Fruit fly (Drosophila melanogaster) whole organism, embryonic: ENCODE data around the gene CG14631.
A peak's percentile ranks its signal among the peaks of the same experiment; 100 is the strongest.

Experiments used
- ATbp ChIP-seq: fragments of 200-800 bp; sonication (Bioruptor generic); optimal IDR thresholded peaks from 2 replicates; lab custom pipeline; 2017; ENCODE audit warnings: missing biosample characterization, mild to moderate bottlenecking, missing genetic modification characterization, missing genetic modification reagents
- Adf1 ChIP-seq: fragments of 200-800 bp; sonication (Bioruptor generic); IDR thresholded peaks from 2 replicates; pipeline ENCODE4 v1.3.6; 2022; ENCODE audit warnings: missing biosample characterization, missing genetic modification characterization
- Antp ChIP-seq: fragments of 200-800 bp; sonication (Bioruptor generic); optimal IDR thresholded peaks from 3 replicates; lab custom pipeline; 2016; ENCODE audit warnings: missing biosample characterization, missing genetic modification characterization
- Bgb ChIP-seq: fragments of 200-800 bp; sonication (Bioruptor generic); IDR thresholded peaks from 2 replicates; pipeline ENCODE4 v1.3.6; 2022; ENCODE audit warnings: missing biosample characterization, missing genetic modification characterization; ENCODE audit not compliant: partially characterized antibody
- CG10543 ChIP-seq: fragments of 200-800 bp; sonication (Bioruptor generic); optimal IDR thresholded peaks from 3 replicates; lab custom pipeline; 2017; ENCODE audit warnings: missing biosample characterization, mild to moderate bottlenecking, missing genetic modification characterization, moderate library complexity
- CG11093 ChIP-seq: fragments of 200-800 bp; sonication (Bioruptor generic); IDR thresholded peaks from 3 replicates; pipeline ENCODE4 v1.3.6; 2022; ENCODE audit warnings: missing biosample characterization, missing genetic modification characterization
- CG11398 ChIP-seq: fragments of 200-800 bp; sonication (Bioruptor generic); optimal IDR thresholded peaks from 2 replicates; lab custom pipeline; 2016; ENCODE audit warnings: missing biosample characterization, missing genetic modification characterization
- CG13296 ChIP-seq: fragments of 200-800 bp; sonication (Bioruptor generic); optimal IDR thresholded peaks from 3 replicates; lab custom pipeline; 2018; ENCODE audit warnings: missing biosample characterization, mild to moderate bottlenecking, missing genetic modification characterization
- CG15514 ChIP-seq: fragments of 200-800 bp; sonication (Bioruptor generic); optimal IDR thresholded peaks from 3 replicates; lab custom pipeline; 2017; ENCODE audit warnings: missing biosample characterization, missing genetic modification characterization, mild to moderate bottlenecking, moderate library complexity, missing genetic modification reagents
- CG30020 ChIP-seq: fragments of 200-800 bp; optimal IDR thresholded peaks from 2 replicates; lab custom pipeline; 2019; ENCODE audit warnings: missing biosample characterization, mild to moderate bottlenecking, missing genetic modification characterization, moderate library complexity
- CG32532 ChIP-seq: fragments of 200-800 bp; sonication (Bioruptor generic); IDR thresholded peaks from 2 replicates; pipeline ENCODE4 v1.3.6; 2022; ENCODE audit warnings: missing biosample characterization, missing genetic modification characterization
- CG34376 ChIP-seq: fragments of 200-800 bp; sonication (Bioruptor generic); optimal IDR thresholded peaks from 2 replicates; lab custom pipeline; 2018; ENCODE audit warnings: missing biosample characterization, mild to moderate bottlenecking, missing genetic modification characterization
- CG3847 ChIP-seq: fragments of 200-800 bp; sonication (Bioruptor generic); IDR thresholded peaks from 2 replicates; pipeline ENCODE4 v1.3.6; 2022; ENCODE audit warnings: missing biosample characterization, missing genetic modification characterization
- CG4707 ChIP-seq: fragments of 200-800 bp; sonication (Bioruptor generic); optimal IDR thresholded peaks from 2 replicates; lab custom pipeline; 2018; ENCODE audit warnings: missing biosample characterization, mild to moderate bottlenecking, missing genetic modification characterization, moderate library complexity
- CG5180 ChIP-seq: fragments of 200-800 bp; sonication (Bioruptor generic); optimal IDR thresholded peaks from 3 replicates; lab custom pipeline; 2017; ENCODE audit warnings: missing biosample characterization, missing genetic modification characterization, mild to moderate bottlenecking, moderate library complexity, missing genetic modification reagents
- CG6813 ChIP-seq: fragments of 200-800 bp; sonication (Bioruptor generic); optimal IDR thresholded peaks from 2 replicates; lab custom pipeline; 2017; ENCODE audit warnings: missing biosample characterization, missing genetic modification characterization, mild to moderate bottlenecking, moderate library complexity, missing genetic modification reagents
- CG7987 ChIP-seq: fragments of 200-800 bp; sonication (Bioruptor generic); optimal IDR thresholded peaks from 2 replicates; lab custom pipeline; 2018; ENCODE audit warnings: missing biosample characterization, mild to moderate bottlenecking, missing genetic modification characterization, moderate library complexity
- CG8290 ChIP-seq, 3 experiments: fragments of 200-800 bp; sonication (Bioruptor generic); optimal IDR thresholded peaks; 2 replicates each; lab custom pipeline; 2016 to 2019; ENCODE audit warnings: missing biosample characterization in 3 of 3, missing genetic modification characterization in 3 of 3, mild to moderate bottlenecking in 2 of 3, moderate library complexity in 1 of 3
- CG8388 ChIP-seq: fragments of 200-800 bp; sonication (Bioruptor generic); optimal IDR thresholded peaks from 2 replicates; lab custom pipeline; 2019; ENCODE audit warnings: missing biosample characterization, mild to moderate bottlenecking, missing genetic modification characterization, moderate library complexity
- CG8478 ChIP-seq: fragments of >200 bp; optimal IDR thresholded peaks from 2 replicates; lab custom pipeline; 2018
- D ChIP-seq, 2 experiments: fragments of 200-800 bp in 1 of 2; fragments of >200 bp in 1 of 2; sonication (Bioruptor generic) in 1 of 2; optimal IDR thresholded peaks; 2 replicates in 1 of 2; 3 replicates in 1 of 2; lab custom pipeline; 2017; ENCODE audit warnings: mild to moderate bottlenecking in 1 of 2, missing biosample characterization in 1 of 2, missing genetic modification characterization in 1 of 2, missing genetic modification reagents in 1 of 2
- Deaf1 ChIP-seq: fragments of 200-800 bp; optimal IDR thresholded peaks from 3 replicates; lab custom pipeline; 2019; ENCODE audit warnings: missing biosample characterization, mild to moderate bottlenecking, missing genetic modification characterization, moderate library complexity
- Dll ChIP-seq: fragments of 200-800 bp; sonication (Bioruptor generic); IDR thresholded peaks from 4 replicates; pipeline ENCODE4 v1.3.6; 2022; ENCODE audit warnings: missing biosample characterization, missing genetic modification characterization; ENCODE audit not compliant: partially characterized antibody
- Elba2 ChIP-seq: fragments of 200-800 bp; sonication (Bioruptor generic); optimal IDR thresholded peaks from 3 replicates; lab custom pipeline; 2016; ENCODE audit warnings: missing biosample characterization, missing genetic modification characterization
- GATAe ChIP-seq: fragments of 200-800 bp; sonication (Bioruptor generic); conservative IDR thresholded peaks from 2 replicates; pipeline ENCODE4 v1.3.6; 2022; ENCODE audit warnings: missing biosample characterization, missing genetic modification characterization
- HLHmδ ChIP-seq: fragments of 200-800 bp; sonication (Bioruptor generic); optimal IDR thresholded peaks from 2 replicates; lab custom pipeline; 2018; ENCODE audit warnings: missing biosample characterization, mild to moderate bottlenecking, missing genetic modification characterization, moderate library complexity
- Hr78 ChIP-seq, 2 experiments: fragments of 200-800 bp in 1 of 2; fragments of >200 bp in 1 of 2; sonication (Bioruptor generic) in 1 of 2; optimal IDR thresholded peaks; 2 replicates each; lab custom pipeline; 2017 to 2019; ENCODE audit warnings: missing biosample characterization in 2 of 2, missing genetic modification characterization in 2 of 2, mild to moderate bottlenecking in 1 of 2, moderate library complexity in 1 of 2
- Jarid2 ChIP-seq: fragments of 200-800 bp; sonication (Bioruptor generic); optimal IDR thresholded peaks from 3 replicates; lab custom pipeline; 2017; ENCODE audit warnings: mild to moderate bottlenecking, missing biosample characterization, missing genetic modification reagents, missing genetic modification characterization
- Lim3 ChIP-seq: fragments of 200-800 bp; sonication (Bioruptor generic); IDR thresholded peaks from 2 replicates; pipeline ENCODE4 v1.3.6; 2022; ENCODE audit warnings: missing biosample characterization, missing genetic modification characterization
- Med ChIP-seq: fragments of 200-800 bp; sonication (Bioruptor generic); peaks from one replicate; lab custom pipeline; 2016; ENCODE audit warnings: missing biosample characterization, missing genetic modification characterization, mild to moderate bottlenecking, inconsistent platforms, moderate library complexity
- Nf-YB ChIP-seq: fragments of 200-800 bp; sonication (Bioruptor generic); optimal IDR thresholded peaks from 3 replicates; lab custom pipeline; 2019; ENCODE audit warnings: missing biosample characterization, mild to moderate bottlenecking, missing genetic modification characterization, moderate library complexity
- Pdp1 ChIP-seq, 2 experiments: fragments of 200-800 bp; sonication (Bioruptor generic); optimal IDR thresholded peaks; 3 replicates each; lab custom pipeline; 2016; ENCODE audit warnings: missing biosample characterization in 2 of 2, missing genetic modification characterization in 2 of 2, mild to moderate bottlenecking in 1 of 2, moderate library complexity in 1 of 2
- Tbp ChIP-seq: fragments of >200 bp; optimal IDR thresholded peaks from 2 replicates; lab custom pipeline; 2018; ENCODE audit warnings: missing biosample characterization, missing genetic modification characterization
- chinmo ChIP-seq: fragments of 200-800 bp; sonication (Bioruptor generic); IDR thresholded peaks from 4 replicates; pipeline ENCODE4 v1.3.6; 2022; ENCODE audit warnings: missing biosample characterization, missing genetic modification characterization; ENCODE audit not compliant: partially characterized antibody
- ci ChIP-seq: fragments of 200-800 bp; sonication (Bioruptor generic); IDR thresholded peaks from 3 replicates; pipeline ENCODE4 v1.3.6; 2022; ENCODE audit warnings: missing biosample characterization, missing genetic modification characterization
- crol ChIP-seq: fragments of 200-800 bp; sonication (Bioruptor generic); IDR thresholded peaks from 2 replicates; pipeline ENCODE4 v1.3.6; 2022; ENCODE audit warnings: missing biosample characterization, missing genetic modification characterization
- ftz-f1 ChIP-seq: fragments of 200-800 bp; sonication (Bioruptor generic); optimal IDR thresholded peaks from 2 replicates; lab custom pipeline; 2016; ENCODE audit warnings: missing biosample characterization, missing genetic modification characterization
- gsb ChIP-seq: fragments of 200-800 bp; sonication (Bioruptor generic); IDR thresholded peaks from 2 replicates; pipeline ENCODE4 v1.3.6; 2022; ENCODE audit warnings: missing biosample characterization, missing genetic modification characterization
- hb ChIP-seq: fragments of 200-800 bp; sonication (Bioruptor generic); IDR thresholded peaks from 3 replicates; pipeline ENCODE4 v1.3.6; 2022; ENCODE audit warnings: missing biosample characterization, missing genetic modification characterization; ENCODE audit not compliant: partially characterized antibody
- lab ChIP-seq: fragments of 200-800 bp; sonication (Bioruptor generic); optimal IDR thresholded peaks from 3 replicates; lab custom pipeline; 2017; ENCODE audit warnings: missing biosample characterization, missing genetic modification characterization, mild to moderate bottlenecking, moderate library complexity, missing genetic modification reagents
- lola ChIP-seq, 3 experiments: fragments of >200 bp in 2 of 3; fragments of 200-800 bp in 1 of 3; sonication (Bioruptor generic) in 1 of 3; optimal IDR thresholded peaks; 2 replicates each; lab custom pipeline; 2017 to 2019; ENCODE audit warnings: missing biosample characterization in 3 of 3, missing genetic modification characterization in 3 of 3, mild to moderate bottlenecking in 1 of 3, moderate library complexity in 1 of 3
- maf-S ChIP-seq: fragments of 200-800 bp; sonication (Bioruptor generic); optimal IDR thresholded peaks from 2 replicates; lab custom pipeline; 2016; ENCODE audit warnings: missing biosample characterization, missing genetic modification characterization
- mirr ChIP-seq: fragments of 200-800 bp; sonication (Bioruptor generic); optimal IDR thresholded peaks from 3 replicates; lab custom pipeline; 2018; ENCODE audit warnings: missing biosample characterization, mild to moderate bottlenecking, missing genetic modification characterization
- peb ChIP-seq: fragments of 200-800 bp; sonication (Bioruptor generic); IDR thresholded peaks from 2 replicates; pipeline ENCODE4 v1.3.6; 2022; ENCODE audit warnings: missing biosample characterization, missing genetic modification characterization
- rib ChIP-seq: fragments of 200-800 bp; sonication (Bioruptor generic); IDR thresholded peaks from 2 replicates; pipeline ENCODE4 v1.3.6; 2022; ENCODE audit warnings: missing biosample characterization, missing genetic modification characterization
- sens-2 ChIP-seq: fragments of 200-800 bp; sonication (Bioruptor generic); IDR thresholded peaks from 2 replicates; pipeline ENCODE4 v1.3.6; 2022; ENCODE audit warnings: missing biosample characterization, missing genetic modification characterization
- seq ChIP-seq: fragments of 200-800 bp; sonication (Bioruptor generic); IDR thresholded peaks from 2 replicates; pipeline ENCODE4 v1.3.6; 2022; ENCODE audit warnings: missing biosample characterization, missing genetic modification characterization
- sug ChIP-seq: fragments of 200-800 bp; optimal IDR thresholded peaks from 2 replicates; lab custom pipeline; 2019; ENCODE audit warnings: missing biosample characterization, mild to moderate bottlenecking, missing genetic modification characterization, moderate library complexity

Gene CG14631

dm6 chrX:1051251-1051629 is 39.4 kb downstream of the CG14631 start, which contains the start of gene CG14629:
Gene CG14629 (plus strand): TSS chrX:1051525.
- TF ChIP-seq D (optimal IDR thresholded peaks at IDR 0.05; lab: Kevin White, UChicago) (no peak), D (GFP tag; optimal IDR thresholded peaks at IDR 0.05; lab: Kevin White, UChicago) (no peak), Lim3 (no peak), CG8388 (GFP tag; lab: Kevin White, UChicago) (no peak), CG8478 (lab: Kevin White, UChicago) (no peak), CG3847 (GFP tag; lab: Robert Waterston, UW) (no peak), ATbp (peak; percentile 7), sug (peak; percentile 94), GATAe (GFP tag; lab: Robert Waterston, UW) (peak; percentile 85), Jarid2 (GFP tag; lab: Kevin White, UChicago) (peak; percentile 62), Elba2 (GFP tag; lab: Kevin White, UChicago) (no peak), Deaf1 (peak; percentile 78), CG4707 (GFP tag; lab: Kevin White, UChicago) (no peak), CG5180 (GFP tag; lab: Kevin White, UChicago) (peak; percentile 1), seq (no peak), Pdp1 (GFP tag; optimal IDR thresholded peaks at IDR 0.05; lab: Kevin White, UChicago) (peak in 1 of 2 experiments; percentile 46), rib (no peak), Tbp (GFP tag; lab: Kevin White, UChicago) (no peak), crol (peak; percentile 71), CG11398 (no peak), lab (GFP tag; lab: Kevin White, UChicago) (peak; percentile 36), mirr (GFP tag; lab: Kevin White, UChicago) (peak; percentile 53), CG7987 (peak; percentile 38), CG30020 (tag; lab: Kevin White, UChicago) (no peak), Med (GFP tag; lab: Kevin White, UChicago) (peak; percentile 66), CG6813 (GFP tag; lab: Kevin White, UChicago) (peak; percentile 10), Hr78 (GFP tag; optimal IDR thresholded peaks at IDR 0.05; lab: Kevin White, UChicago) (peak in 1 of 2 experiments; percentile 81), hb (GFP tag; lab: Robert Waterston, UW) (no peak), chinmo (GFP tag; lab: Robert Waterston, UW) (0 out of 4 replicates have a peak, but pooled peaks have one; percentile 32), Bgb (peak; percentile 17; the same call in 1 of the 2 replicates), CG8290 (GFP tag; optimal IDR thresholded peaks at IDR 0.05; lab: Kevin White, UChicago) (no peak), CG8290 (tag; optimal IDR thresholded peaks at IDR 0.05; lab: Kevin White, UChicago) (peak in 1 of 2 experiments; percentile 56), sens-2 (GFP tag; lab: Robert Waterston, UW) (no peak), HLHmδ (GFP tag; lab: Kevin White, UChicago) (peak; percentile 17), lola (GFP tag; optimal IDR thresholded peaks at IDR 0.05; lab: Kevin White, UChicago) (no peak), CG13296 (no peak), CG10543 (GFP tag; lab: Kevin White, UChicago) (peak; percentile 71), peb (GFP tag; lab: Robert Waterston, UW) (no peak), Adf1 (GFP tag; lab: Robert Waterston, UW) (peak; percentile 75), CG34376 (GFP tag; lab: Kevin White, UChicago) (peak; percentile 60), CG15514 (peak; percentile 8), CG32532 (GFP tag; lab: Robert Waterston, UW) (0 out of 2 replicates have a peak, but pooled peaks have one; percentile 11), CG11093 (no peak), Dll (GFP tag; lab: Robert Waterston, UW) (no peak), ftz-f1 (peak; percentile 42), gsb (GFP tag; lab: Robert Waterston, UW) (no peak), maf-S (GFP tag; lab: Kevin White, UChicago) (no peak), Nf-YB (GFP tag; lab: Kevin White, UChicago) (no peak), Antp (GFP tag; lab: Kevin White, UChicago) (no peak), ci (GFP tag; lab: Robert Waterston, UW) (0 out of 3 replicates have a peak, but pooled peaks have one; percentile 16)
- TF ChIP-seq, all 482 proteins: peak for 25
